Worm (Caenorhabditis elegans) whole organism, L4 larva: Measurements from ENCODE around the gene C17C3.5.

ENCODE experiments used
- R02D3.7 ChIP-seq: fragments of 150-350 bp; sonication (generic microtip); optimal IDR thresholded peaks from 3 replicates; lab custom pipeline; 2014; ENCODE audit warnings: missing biosample characterization, missing genetic modification characterization
- dmd-9 ChIP-seq: fragments of 200-800 bp; sonication (Bioruptor generic); IDR thresholded peaks from 2 replicates; pipeline ENCODE4 v1.3.6; 2022; ENCODE audit warnings: missing genetic modification reagents, missing genetic modification characterization, missing compliant biosample characterization
- lin-13 ChIP-seq: fragments of 150-350 bp; optimal IDR thresholded peaks from 2 replicates; lab custom pipeline; 2014; ENCODE audit warnings: missing biosample characterization, missing genetic modification reagents, missing genetic modification characterization
- lin-39 ChIP-seq: fragments of 150-350 bp; optimal IDR thresholded peaks from 2 replicates; lab custom pipeline; 2014; ENCODE audit warnings: missing biosample characterization, missing genetic modification reagents, missing genetic modification characterization
- mdl-1 ChIP-seq, 2 experiments: fragments of 150-350 bp in 1 of 2; sonication (generic microtip) in 1 of 2; optimal IDR thresholded peaks; 2 replicates each; lab custom pipeline; 2014 to 2017; ENCODE audit warnings: missing biosample characterization in 2 of 2, missing genetic modification characterization in 2 of 2
- nhr-25 ChIP-seq: sonication (generic microtip); optimal IDR thresholded peaks from 2 replicates; lab custom pipeline; 2017; ENCODE audit warnings: missing genetic modification characterization, mild to moderate bottlenecking, missing compliant biosample characterization, antibody characterized with exemption, moderate library complexity, borderline replicate concordance; ENCODE audit not compliant: insufficient read depth
- nhr-6 ChIP-seq: fragments of 150-350 bp; optimal IDR thresholded peaks from 2 replicates; lab custom pipeline; 2014; ENCODE audit warnings: missing biosample characterization, missing genetic modification characterization
- pha-4 ChIP-seq, 2 experiments: fragments of 150-350 bp in 1 of 2; fragments of 200-800 bp in 1 of 2; sonication (Bioruptor generic) in 1 of 2; IDR thresholded peaks in 1 of 2; optimal IDR thresholded peaks in 1 of 2; 2 replicates each; pipeline versions ENCODE4 v1.3.6 to Lab custom; 2014 to 2022; ENCODE audit warnings: missing genetic modification characterization in 2 of 2, missing genetic modification reagents in 2 of 2, missing biosample characterization in 1 of 2, missing compliant biosample characterization in 1 of 2
- set-16 ChIP-seq: fragments of 200-800 bp; sonication (Bioruptor generic); IDR thresholded peaks from 2 replicates; pipeline ENCODE4 v1.3.6; 2022; ENCODE audit warnings: missing genetic modification reagents, missing genetic modification characterization, missing compliant biosample characterization

DNA sequence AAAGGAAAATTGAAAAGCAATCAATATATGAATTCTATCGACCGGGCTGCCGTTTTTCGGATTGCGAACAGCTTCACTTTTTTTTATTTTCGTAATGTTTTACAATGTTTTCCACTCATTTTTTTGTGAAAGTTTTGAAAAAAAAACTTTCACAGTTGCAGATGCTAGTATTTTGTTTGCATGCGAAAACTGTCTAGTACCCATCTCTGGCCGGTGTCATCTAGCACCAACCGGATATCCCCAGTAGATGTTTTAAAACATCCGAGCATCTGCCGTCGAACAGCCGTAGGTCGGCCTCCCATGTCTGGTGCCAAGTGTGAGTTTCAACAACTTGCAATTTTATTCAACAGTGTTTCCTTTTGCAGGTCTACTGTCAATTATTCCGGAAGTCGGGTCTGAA lies 30.2 kb upstream of the C17C3.5 start, which contains the start of gene ZK177.12:
- no peak for TF ChIP-seq dmd-9 (GFP tag; lab: Robert Waterston, UW)
- TF ChIP-seq pha-4 (GFP tag; IDR thresholded peaks at IDR 0.05; lab: Robert Waterston, UW), result no peak
- no peak for TF ChIP-seq pha-4 (tag; optimal IDR thresholded peaks at IDR 0.05; lab: Kevin White, UChicago)
- TF ChIP-seq set-16 (GFP tag; lab: Robert Waterston, UW), result no peak
- no peak for TF ChIP-seq lin-13 (GFP tag; lab: Kevin White, UChicago)
- TF ChIP-seq mdl-1 (tag; optimal IDR thresholded peaks at IDR 0.05; lab: Kevin White, UChicago), result no peak
- no peak for TF ChIP-seq nhr-25
- no peak for TF ChIP-seq R02D3.7 (tag; lab: Kevin White, UChicago)
- TF ChIP-seq nhr-6 (tag; lab: Kevin White, UChicago), result no peak
- TF ChIP-seq lin-39, result no peak
